Worm (Caenorhabditis elegans) whole organism, L4 larva: ENCODE measurements around the gene srab-12.

Source experiments
- aly-2 ChIP-seq: sonication (generic microtip); optimal IDR thresholded peaks from 2 replicates; lab custom pipeline; 2018; ENCODE audit warnings: missing biosample characterization, missing genetic modification characterization
- ama-1 ChIP-seq: fragments of 150-350 bp; optimal IDR thresholded peaks from 2 replicates; lab custom pipeline; 2014; ENCODE audit warnings: inconsistent platforms, mixed read lengths

DNA sequence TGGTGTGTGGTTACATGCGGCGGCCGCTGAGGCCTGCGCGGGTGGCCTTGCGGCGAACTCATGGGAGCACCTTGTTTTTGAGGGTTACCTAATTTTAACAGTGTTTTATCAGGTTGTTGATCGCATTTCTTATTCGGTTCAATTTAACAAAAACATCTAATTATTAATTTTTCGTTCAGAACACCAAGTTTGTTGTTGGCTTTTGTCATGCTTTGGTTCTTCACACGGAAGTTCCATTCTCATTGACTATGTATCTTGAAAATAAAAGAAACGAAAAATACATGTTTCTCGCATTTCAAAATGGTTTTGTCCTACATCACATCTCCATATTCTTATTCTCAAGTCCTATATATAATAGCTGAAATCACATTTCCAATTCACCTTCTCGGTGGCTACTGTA, 6.7 kb upstream of the srab-12 start, which contains the start of gene srh-290:
- TF ChIP-seq ama-1 (lab: Kevin White, UChicago): no peak
- no peak for TF ChIP-seq aly-2 (tag; lab: Kevin White, UChicago)
